Worm (Caenorhabditis elegans): ENCODE data around the gene dop-4.

The dop-4 gene

DNA sequence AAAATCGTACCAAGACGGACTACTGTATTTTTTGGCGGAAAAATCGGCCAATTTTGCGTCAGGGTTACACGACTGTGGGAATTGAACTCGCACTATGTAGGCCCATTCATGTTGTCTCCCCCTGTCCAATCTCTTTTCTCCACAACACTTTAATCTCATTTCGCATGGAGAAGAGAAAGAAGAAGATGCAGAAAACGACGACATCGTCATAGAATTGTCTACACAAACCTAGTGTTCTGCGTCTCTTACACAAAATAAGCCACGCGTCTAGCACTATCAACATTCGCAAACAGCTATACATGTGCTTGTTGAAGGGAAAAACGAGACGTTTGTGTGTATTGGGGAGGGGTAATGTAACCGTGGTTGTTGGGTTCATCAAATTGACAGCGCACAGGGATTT is 27.9 kb downstream of the dop-4 start (continued):
- TF ChIP-seq ceh-62 (tag; optimal IDR thresholded peaks at IDR 0.05) = no peak
- TF ChIP-seq R02D3.7 (tag; optimal IDR thresholded peaks at IDR 0.05) = no peak
- TF ChIP-seq mxl-3 (GFP tag; optimal IDR thresholded peaks at IDR 0.05) = peak; percentile 96
- peak; percentile 87 for TF ChIP-seq rbr-2 (tag; optimal IDR thresholded peaks at IDR 0.05)
- TF ChIP-seq snpc-1.2 (GFP tag; IDR thresholded peaks at IDR 0.05) = no peak
- TF ChIP-seq Y75B8A.6 (GFP tag; IDR thresholded peaks at IDR 0.05) = no peak
- no peak for TF ChIP-seq ztf-11 (tag; optimal IDR thresholded peaks at IDR 0.05)
- no peak for TF ChIP-seq lin-39 (tag; optimal IDR thresholded peaks at IDR 0.05)
- TF ChIP-seq egl-43 (GFP tag; IDR thresholded peaks at IDR 0.05) = peak; percentile 74
- no peak for TF ChIP-seq tag-97 (GFP tag; IDR thresholded peaks at IDR 0.05)
- TF ChIP-seq aly-2 (tag; optimal IDR thresholded peaks at IDR 0.05) = no peak
- no peak for TF ChIP-seq set-16 (GFP tag; IDR thresholded peaks at IDR 0.05)
- TF ChIP-seq nhr-237 (tag; optimal IDR thresholded peaks at IDR 0.05) = no peak
- TF ChIP-seq lin-1 (GFP tag; IDR thresholded peaks at IDR 0.05) = no peak
- TF ChIP-seq nhr-11 (tag; optimal IDR thresholded peaks at IDR 0.05) = peak; percentile 67
- TF ChIP-seq daf-8 (GFP tag; IDR thresholded peaks at IDR 0.05) = no peak
- TF ChIP-seq dmd-6 (GFP tag; IDR thresholded peaks at IDR 0.05) = peak; percentile 69
- TF ChIP-seq sdz-12 (GFP tag; optimal IDR thresholded peaks at IDR 0.05) = no peak
- TF ChIP-seq hlh-30 (tag; optimal IDR thresholded peaks at IDR 0.05; ENCODE audit: insufficient read depth) = peak; percentile 69
- peak; percentile 85 for TF ChIP-seq fkh-10 (GFP tag; optimal IDR thresholded peaks at IDR 0.05)
- TF ChIP-seq ceh-32 (tag; optimal IDR thresholded peaks at IDR 0.05; ENCODE audit: poor library complexity) = no peak
- TF ChIP-seq T26A8.4 (GFP tag; IDR thresholded peaks at IDR 0.05) = peak; percentile 90
- TF ChIP-seq spr-3 (GFP tag; optimal IDR thresholded peaks at IDR 0.05) = peak; percentile 53
- TF ChIP-seq lin-38 (GFP tag; IDR thresholded peaks at IDR 0.05) = no peak; the same call in 1 of the 2 replicates
- peak; percentile 59 for TF ChIP-seq ces-1 (GFP tag; optimal IDR thresholded peaks at IDR 0.05)
- no peak for TF ChIP-seq Y48G9A.11 (GFP tag; IDR thresholded peaks at IDR 0.05)
- peak; percentile 92 for TF ChIP-seq F37D6.2 (tag; optimal IDR thresholded peaks at IDR 0.05)
- TF ChIP-seq F26F4.8 (GFP tag; conservative IDR thresholded peaks at IDR 0.05) = no peak
- peak; percentile 80 for TF ChIP-seq lin-13 (GFP tag; optimal IDR thresholded peaks at IDR 0.05)
- no peak for TF ChIP-seq unc-39 (tag; optimal IDR thresholded peaks at IDR 0.05)
- peak; percentile 76 to 90 for TF ChIP-seq mdl-1 (tag; optimal IDR thresholded peaks at IDR 0.05)
- TF ChIP-seq daf-12 (tag; optimal IDR thresholded peaks at IDR 0.05) = no peak
- TF ChIP-seq nhr-41 (GFP tag; IDR thresholded peaks at IDR 0.05) = no peak
- TF ChIP-seq unc-62 (GFP tag; optimal IDR thresholded peaks at IDR 0.05 in 1 of 2) = peak in 1 of 2 experiments; percentile 85
- TF ChIP-seq unc-62 (tag; optimal IDR thresholded peaks at IDR 0.05) = no peak
- TF ChIP-seq unc-130 (GFP tag; optimal IDR thresholded peaks at IDR 0.05) = no peak
- TF ChIP-seq ctbp-1 (GFP tag; IDR thresholded peaks at IDR 0.05) = peak; percentile 81
- peak; percentile 46; the same call in 1 of the 2 replicates for TF ChIP-seq php-3 (GFP tag; IDR thresholded peaks at IDR 0.05)
- peak; percentile 87 for TF ChIP-seq nhr-42 (GFP tag; IDR thresholded peaks at IDR 0.05)
- TF ChIP-seq lsy-2 (tag; optimal IDR thresholded peaks at IDR 0.05) = peak; percentile 62 to 88
- TF ChIP-seq jun-1 (tag; optimal IDR thresholded peaks at IDR 0.05) = peak; percentile 60
- TF ChIP-seq zfp-2 (tag; optimal IDR thresholded peaks at IDR 0.05) = no peak
- TF ChIP-seq D1046.2 (GFP tag; IDR thresholded peaks at IDR 0.05) = no peak
- TF ChIP-seq hif-1 (tag; optimal IDR thresholded peaks at IDR 0.05) = peak in 1 of 2 experiments; percentile 49
- peak; percentile 93 for TF ChIP-seq nhr-77 (tag; optimal IDR thresholded peaks at IDR 0.05)
- TF ChIP-seq hmg-1.1 (GFP tag; IDR thresholded peaks at IDR 0.05) = peak; percentile 96
- TF ChIP-seq lim-7 (GFP tag; IDR thresholded peaks at IDR 0.05) = no peak
- TF ChIP-seq mdt-29 (GFP tag; IDR thresholded peaks at IDR 0.05) = no peak
- TF ChIP-seq madf-5 (GFP tag; IDR thresholded peaks at IDR 0.05) = no peak
- TF ChIP-seq pqm-1 (tag; optimal IDR thresholded peaks at IDR 0.05) = peak; percentile 4
- TF ChIP-seq gei-8 (GFP tag; optimal IDR thresholded peaks at IDR 0.05) = no peak
- no peak for TF ChIP-seq ZK337.2 (GFP tag; IDR thresholded peaks at IDR 0.05)

All from whole organism, L4 larva.